Worm (Caenorhabditis elegans): ENCODE results near the gene nfx-1.

DNA sequence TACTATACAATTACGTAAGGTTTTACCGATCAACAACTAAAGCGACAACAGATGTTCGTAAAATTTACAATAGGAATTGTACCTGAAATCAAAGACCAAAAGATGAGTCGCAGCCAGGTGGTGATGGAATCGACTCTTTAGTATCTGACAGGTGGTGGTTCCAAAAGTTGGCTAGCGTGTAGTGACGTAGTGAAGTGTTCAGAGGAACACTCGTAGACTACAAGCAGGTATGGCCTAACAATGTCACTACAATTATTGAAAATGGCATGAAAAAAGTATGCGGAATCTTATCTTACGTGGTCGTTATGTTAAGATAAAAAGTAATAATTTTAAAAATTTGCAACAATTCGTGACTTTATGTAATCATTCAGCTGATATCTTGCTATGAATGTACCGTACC lies 46.3 kb downstream of the nfx-1 start:
- TF ChIP-seq ama-1 (optimal IDR thresholded peaks at IDR 0.05) = no peak
- TF ChIP-seq egl-27 (tag; optimal IDR thresholded peaks at IDR 0.05) = no peak
- TF ChIP-seq snpc-4 (tag; optimal IDR thresholded peaks at IDR 0.05) = no peak
- no peak for TF ChIP-seq pha-4 (tag; optimal IDR thresholded peaks at IDR 0.05)
- no peak for TF ChIP-seq nhr-237 (tag; optimal IDR thresholded peaks at IDR 0.05)
- no peak for TF ChIP-seq ztf-4 (tag; optimal IDR thresholded peaks at IDR 0.05)
- no peak for TF ChIP-seq mml-1 (tag; optimal IDR thresholded peaks at IDR 0.05)
- TF ChIP-seq elt-1 (tag; optimal IDR thresholded peaks at IDR 0.05) = no peak
- no peak for TF ChIP-seq ceh-28 (tag; optimal IDR thresholded peaks at IDR 0.05)
- TF ChIP-seq ceh-82 (tag; optimal IDR thresholded peaks at IDR 0.05) = no peak
- no peak for TF ChIP-seq unc-62 (GFP tag; optimal IDR thresholded peaks at IDR 0.05)
